Fruit fly (Drosophila melanogaster) whole organism: ENCODE measurements around the gene Prosalpha6T.

Experiments
- CG8478 ChIP-seq: fragments of >200 bp; optimal IDR thresholded peaks from 2 replicates; lab custom pipeline; 2018; ENCODE audit warnings: inconsistent platforms
- Dll ChIP-seq: fragments of >200 bp; optimal IDR thresholded peaks from 2 replicates; lab custom pipeline; 2017
- EcR ChIP-seq, 2 experiments: fragments of >200 bp; optimal IDR thresholded peaks; 2 replicates each; lab custom pipeline; 2017; ENCODE audit warnings: missing biosample characterization in 2 of 2, missing genetic modification characterization in 2 of 2, missing genetic modification reagents in 2 of 2
- pan ChIP-seq: fragments of >200 bp; optimal IDR thresholded peaks from 2 replicates; lab custom pipeline; 2017
- psq ChIP-seq: fragments of >200 bp; optimal IDR thresholded peaks from 2 replicates; lab custom pipeline; 2017
- usp ChIP-seq: fragments of >200 bp; optimal IDR thresholded peaks from 2 replicates; lab custom pipeline; 2017; ENCODE audit warnings: missing biosample characterization, missing genetic modification characterization, mixed read lengths

Gene Prosalpha6T

DNA sequence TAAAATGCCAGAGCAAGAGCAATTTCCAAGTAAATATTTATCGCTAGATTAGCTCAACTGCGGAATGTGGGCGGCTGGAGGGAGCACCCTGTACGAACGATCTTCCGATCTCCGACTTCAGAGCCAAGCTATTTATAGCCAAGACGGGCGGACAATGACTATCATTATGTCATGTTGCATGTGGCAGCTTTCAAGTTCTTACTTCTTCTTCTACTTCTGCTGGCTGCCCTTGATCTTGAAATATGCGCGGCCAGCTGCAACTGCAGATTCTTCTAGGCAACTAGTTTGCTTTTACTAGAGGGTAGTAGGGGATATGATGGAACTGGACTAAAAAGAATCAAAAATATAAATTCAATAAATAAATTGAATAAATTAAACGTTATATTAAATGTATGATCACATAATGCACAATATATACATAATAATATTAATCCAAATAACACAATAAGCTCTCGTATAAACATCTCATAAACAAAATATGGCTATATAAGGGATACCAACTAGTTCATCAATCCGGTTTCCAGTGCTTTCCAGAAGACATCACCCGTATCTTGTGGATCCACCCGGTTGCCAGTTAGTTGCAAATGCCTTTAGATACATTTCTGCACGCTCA, 36.3 kb downstream of the Prosalpha6T start:
- TF ChIP-seq pan (lab: Kevin White, UChicago) (no peak), usp (GFP tag; lab: Kevin White, UChicago) (no peak), psq (lab: Kevin White, UChicago) (no peak), CG8478 (lab: Kevin White, UChicago) (no peak), Dll (lab: Kevin White, UChicago) (no peak), EcR (GFP tag; optimal IDR thresholded peaks at IDR 0.05; lab: Kevin White, UChicago) (no peak)

DNA sequence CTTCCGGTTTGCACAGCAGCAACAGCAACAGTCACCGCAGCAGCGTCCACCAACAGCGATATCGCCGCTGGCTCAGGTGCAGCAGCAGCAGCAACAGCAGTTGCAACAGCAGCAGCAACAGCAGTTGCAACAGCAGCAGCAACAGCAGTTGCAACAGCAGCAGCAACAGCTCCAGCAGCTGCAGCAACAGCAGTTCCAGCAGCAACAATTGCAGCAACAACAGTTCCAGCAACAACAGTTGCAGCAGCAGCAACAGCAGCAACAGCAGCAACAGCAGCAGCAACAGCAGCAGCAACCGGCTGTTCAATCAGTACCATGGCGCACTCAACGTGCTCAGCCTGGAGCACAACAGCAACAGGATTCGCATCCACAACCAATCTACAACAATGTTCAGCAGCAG, 40.7 kb downstream of the Prosalpha6T start:
- TF ChIP-seq pan (lab: Kevin White, UChicago) (no peak), EcR (GFP tag; optimal IDR thresholded peaks at IDR 0.05; lab: Kevin White, UChicago) (no peak), psq (lab: Kevin White, UChicago) (no peak), CG8478 (lab: Kevin White, UChicago) (no peak), usp (GFP tag; lab: Kevin White, UChicago) (no peak), Dll (lab: Kevin White, UChicago) (no peak)
